Worm (Caenorhabditis elegans): ENCODE results near the gene ptr-4.
A peak's percentile ranks its signal among the peaks of the same experiment; 100 is the strongest.

Gene ptr-4

ce11 chrX:6065936-6066452 lies at the start of gene ptr-4:
TSS of gene ptr-4 (minus strand) at chrX:6065986.
- TF ChIP-seq dao-5 (tag; optimal IDR thresholded peaks at IDR 0.05) (no peak), him-1 (tag; optimal IDR thresholded peaks at IDR 0.05) (no peak), W03F9.2 (tag; optimal IDR thresholded peaks at IDR 0.05) (no peak)

ce11 chrX:6115502-6115901 lies 49.7 kb upstream of the ptr-4 start, which contains the start of gene C15H9.3:
TSS of gene C15H9.3 (plus strand) at chrX:6115802.
- TF ChIP-seq W03F9.2 (tag; optimal IDR thresholded peaks at IDR 0.05) = no peak
- TF ChIP-seq him-1 (tag; optimal IDR thresholded peaks at IDR 0.05) = no peak
- TF ChIP-seq dao-5 (tag; optimal IDR thresholded peaks at IDR 0.05) = no peak

DNA sequence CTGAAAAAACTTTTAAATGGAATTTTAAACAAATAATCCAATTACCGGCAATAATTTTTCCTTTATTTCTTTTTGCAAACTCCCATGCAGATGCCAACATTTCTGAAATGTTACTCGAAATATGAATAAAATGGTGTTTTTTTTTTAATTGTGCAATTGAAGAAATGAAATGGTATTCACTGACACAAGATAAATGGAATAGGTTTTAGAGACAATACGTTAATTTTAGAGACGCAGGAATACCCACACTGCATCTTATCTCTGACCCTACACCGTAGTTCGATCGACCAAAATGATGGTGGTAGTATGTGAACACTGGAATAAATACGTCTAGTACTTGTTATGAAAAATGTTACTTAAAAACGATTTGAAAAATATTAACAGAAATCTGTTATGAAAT lies 47.0 kb upstream of the ptr-4 start, which contains the start of gene prx-3:
prx-3 (minus strand) TSS at position 101 of the 400 bp plus-strand sequence.
- TF ChIP-seq W03F9.2 (tag; optimal IDR thresholded peaks at IDR 0.05) = no peak
- TF ChIP-seq him-1 (tag; optimal IDR thresholded peaks at IDR 0.05) = no peak
- no peak for TF ChIP-seq dao-5 (tag; optimal IDR thresholded peaks at IDR 0.05)

- no peak for TF ChIP-seq dao-5 (tag; optimal IDR thresholded peaks at IDR 0.05)
- TF ChIP-seq him-1 (tag; optimal IDR thresholded peaks at IDR 0.05) = no peak
- no peak for TF ChIP-seq W03F9.2 (tag; optimal IDR thresholded peaks at IDR 0.05)
Observed at ce11 chrX:6109288-6109770, 43.5 kb upstream of the ptr-4 start, which contains the start of gene kynu-1. TSS of gene kynu-1 (minus strand) at chrX:6109338.

DNA sequence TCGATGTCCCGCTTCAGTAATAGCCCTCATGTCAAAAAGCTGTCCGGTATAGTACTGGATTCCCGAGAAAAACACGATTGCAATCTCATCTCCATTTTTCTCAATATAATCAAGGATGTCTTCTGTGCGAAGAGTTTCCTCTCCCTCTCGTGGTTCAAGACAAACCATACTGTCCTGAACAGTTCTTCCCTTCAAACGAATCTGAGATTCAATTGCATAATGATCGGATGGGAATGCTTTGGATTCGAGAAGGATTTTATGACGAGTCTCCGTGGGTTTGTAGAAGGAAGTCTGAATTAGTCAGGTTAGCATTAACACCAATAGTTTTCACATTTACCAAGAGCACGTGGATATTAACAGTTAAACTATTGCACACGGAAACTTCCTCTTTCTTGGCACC lies 42.2 kb upstream of the ptr-4 start:
- TF ChIP-seq him-1 (tag; optimal IDR thresholded peaks at IDR 0.05) (no peak), dao-5 (tag; optimal IDR thresholded peaks at IDR 0.05) (no peak), W03F9.2 (tag; optimal IDR thresholded peaks at IDR 0.05) (no peak)

DNA sequence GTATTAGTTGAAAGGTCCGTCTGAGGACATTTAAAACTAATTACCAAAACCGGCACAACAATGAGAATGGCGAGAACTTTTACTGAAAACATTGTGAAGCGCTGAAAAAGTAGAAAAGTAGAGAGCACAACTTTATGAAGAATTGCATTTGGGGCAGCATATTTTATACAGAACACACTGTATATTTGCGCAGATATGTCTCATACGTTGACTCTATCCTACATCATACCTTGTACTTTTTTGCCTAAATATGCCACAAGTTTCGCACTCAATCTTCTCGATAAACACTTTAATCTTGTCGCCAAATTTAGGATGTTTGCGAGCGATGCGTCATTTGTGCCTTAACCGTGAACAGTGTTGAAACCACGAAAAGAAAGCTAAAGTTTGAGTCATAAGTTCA lies 37.5 kb upstream of the ptr-4 start, which contains the start of gene C15H9.11:
C15H9.11 (minus strand) TSS at position 101 of the 400 bp plus-strand sequence.
- TF ChIP-seq W03F9.2 (tag; optimal IDR thresholded peaks at IDR 0.05) = no peak
- TF ChIP-seq dao-5 (tag; optimal IDR thresholded peaks at IDR 0.05) = no peak
- no peak for TF ChIP-seq him-1 (tag; optimal IDR thresholded peaks at IDR 0.05)

DNA sequence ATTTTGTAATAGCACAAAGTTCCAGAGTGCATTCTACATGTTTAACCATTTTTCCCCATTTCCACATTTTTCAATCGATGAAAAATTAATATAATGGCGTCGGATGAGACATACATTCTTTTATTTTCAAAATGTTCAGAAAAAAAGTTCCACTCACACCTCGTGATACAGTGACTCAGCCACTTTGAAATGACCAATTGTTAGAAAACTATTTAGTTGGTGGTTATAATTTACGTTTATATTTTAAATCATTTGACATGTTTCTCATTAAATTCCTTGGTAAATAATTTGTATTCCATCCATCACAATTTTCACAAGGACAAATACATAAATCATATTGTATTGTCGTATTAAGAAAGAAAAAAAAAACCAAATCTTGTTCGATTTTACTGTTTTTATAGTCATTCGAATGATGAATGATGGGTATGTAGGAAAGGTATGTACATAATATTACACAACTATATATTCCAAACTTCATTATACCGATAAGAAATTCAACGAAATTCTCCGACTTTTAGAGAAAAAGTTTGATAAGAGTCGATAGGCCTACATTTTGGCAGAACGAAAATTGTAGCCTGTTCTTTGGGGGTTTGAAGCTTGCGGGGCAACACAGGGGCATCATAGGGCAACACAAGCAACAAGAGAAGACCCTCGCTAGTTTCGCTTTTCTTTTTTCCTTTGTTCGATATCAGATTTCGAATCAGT lies 34.8 kb upstream of the ptr-4 start:
- TF ChIP-seq him-1 (tag; optimal IDR thresholded peaks at IDR 0.05) (no peak), dao-5 (tag; optimal IDR thresholded peaks at IDR 0.05) (no peak)

DNA sequence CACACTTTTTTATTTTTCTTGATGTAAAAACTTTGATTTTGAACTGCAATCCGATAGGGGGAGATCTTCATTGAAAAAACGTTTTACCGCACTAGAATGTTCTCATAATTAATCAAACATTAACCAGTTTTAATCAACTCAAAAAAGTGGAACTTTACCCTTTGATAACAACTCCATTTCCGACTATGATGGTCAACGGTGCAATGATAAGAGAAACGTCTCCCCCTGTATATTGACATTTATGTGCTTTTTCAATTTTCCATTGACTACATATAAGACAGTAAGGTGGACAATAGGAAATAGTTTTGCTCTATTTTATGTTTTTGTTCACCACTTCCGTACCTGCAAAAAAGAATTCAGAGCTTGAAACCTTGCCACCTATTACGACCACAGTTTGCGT lies 32.6 kb upstream of the ptr-4 start:
- TF ChIP-seq dao-5 (tag; optimal IDR thresholded peaks at IDR 0.05) (no peak), him-1 (tag; optimal IDR thresholded peaks at IDR 0.05) (no peak), W03F9.2 (tag; optimal IDR thresholded peaks at IDR 0.05) (no peak)

DNA sequence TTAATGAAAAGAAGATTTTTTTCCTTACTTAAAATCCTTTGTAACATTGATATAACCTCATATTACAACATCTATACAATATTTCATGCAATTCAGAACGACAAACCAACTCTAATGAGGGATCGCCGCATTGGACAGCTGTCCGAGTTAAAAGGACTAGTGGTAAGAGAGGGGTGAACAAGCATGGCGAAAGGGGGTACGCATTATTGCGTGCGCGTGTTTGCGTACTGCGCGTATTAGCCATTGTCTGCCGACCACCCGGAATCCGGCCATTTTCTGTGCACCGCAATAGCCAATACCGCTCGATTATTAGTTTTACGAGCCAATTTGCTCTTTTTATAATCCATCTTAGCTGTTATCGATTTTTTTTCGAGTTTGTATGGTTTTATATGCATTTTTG lies 31.8 kb upstream of the ptr-4 start, which contains the start of gene C15H9.4:
C15H9.4 (plus strand) TSS at position 93 of the 400 bp plus-strand sequence.
- TF ChIP-seq him-1 (tag; optimal IDR thresholded peaks at IDR 0.05) = no peak
- TF ChIP-seq W03F9.2 (tag; optimal IDR thresholded peaks at IDR 0.05) = no peak
- TF ChIP-seq dao-5 (tag; optimal IDR thresholded peaks at IDR 0.05) = no peak

DNA sequence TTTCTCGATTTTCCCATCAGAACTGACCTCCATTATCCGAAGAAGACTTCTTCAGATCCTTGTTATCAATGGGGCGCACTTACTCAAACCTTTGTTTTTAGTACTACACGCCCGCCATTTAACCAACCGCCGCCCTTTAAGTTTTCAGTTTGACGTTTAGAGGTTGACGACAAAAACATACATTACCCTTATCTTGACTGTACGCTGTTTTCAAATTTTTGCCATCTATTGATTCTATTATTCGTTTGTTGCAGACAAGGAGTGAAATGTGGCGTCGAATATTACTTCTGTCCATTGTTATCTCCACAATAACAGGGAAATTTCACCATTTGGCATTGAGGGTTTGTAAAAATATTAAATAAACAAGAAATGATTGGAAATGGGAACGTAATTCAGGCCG lies 27.3 kb upstream of the ptr-4 start, which contains the start of gene C15H9.5:
C15H9.5 (plus strand) TSS at position 255 of the 400 bp plus-strand sequence.
- no peak for TF ChIP-seq W03F9.2 (tag; optimal IDR thresholded peaks at IDR 0.05)
- TF ChIP-seq dao-5 (tag; optimal IDR thresholded peaks at IDR 0.05) = no peak
- TF ChIP-seq him-1 (tag; optimal IDR thresholded peaks at IDR 0.05) = no peak

DNA sequence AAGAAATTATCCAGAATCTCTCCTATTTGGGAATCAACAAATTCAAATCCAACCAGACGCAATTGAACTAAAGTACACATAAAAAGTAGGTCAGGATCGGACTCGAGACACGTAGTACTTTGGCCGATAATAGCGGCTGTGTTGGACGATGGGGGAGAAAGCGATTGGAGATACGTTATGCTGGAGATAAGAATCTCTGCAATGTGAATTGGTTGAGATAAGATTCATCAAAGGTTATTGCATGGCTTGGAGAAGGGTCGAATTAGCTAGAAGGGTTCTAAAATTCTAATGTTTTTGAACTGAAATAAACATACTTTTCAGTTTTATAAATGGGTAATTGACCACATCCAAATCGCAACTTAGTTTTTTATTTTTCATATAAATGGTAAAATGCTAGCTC lies 26.7 kb upstream of the ptr-4 start:
- TF ChIP-seq dao-5 (tag; optimal IDR thresholded peaks at IDR 0.05) (no peak), him-1 (tag; optimal IDR thresholded peaks at IDR 0.05) (no peak), W03F9.2 (tag; optimal IDR thresholded peaks at IDR 0.05) (no peak)

ce11 chrX:6091967-6092366 lies 26.2 kb upstream of the ptr-4 start, which contains the start of gene hsp-3:
TSS of gene hsp-3 (minus strand) at chrX:6092124.
- TF ChIP-seq him-1 (tag; optimal IDR thresholded peaks at IDR 0.05) = peak; percentile 82
- TF ChIP-seq W03F9.2 (tag; optimal IDR thresholded peaks at IDR 0.05) = peak; percentile 31
- peak; percentile 16 for TF ChIP-seq dao-5 (tag; optimal IDR thresholded peaks at IDR 0.05)

ce11 chrX:6090779-6091178 lies 25.0 kb upstream of the ptr-4 start:
- no peak for TF ChIP-seq him-1 (tag; optimal IDR thresholded peaks at IDR 0.05)
- TF ChIP-seq W03F9.2 (tag; optimal IDR thresholded peaks at IDR 0.05) = no peak
- no peak for TF ChIP-seq dao-5 (tag; optimal IDR thresholded peaks at IDR 0.05)

DNA sequence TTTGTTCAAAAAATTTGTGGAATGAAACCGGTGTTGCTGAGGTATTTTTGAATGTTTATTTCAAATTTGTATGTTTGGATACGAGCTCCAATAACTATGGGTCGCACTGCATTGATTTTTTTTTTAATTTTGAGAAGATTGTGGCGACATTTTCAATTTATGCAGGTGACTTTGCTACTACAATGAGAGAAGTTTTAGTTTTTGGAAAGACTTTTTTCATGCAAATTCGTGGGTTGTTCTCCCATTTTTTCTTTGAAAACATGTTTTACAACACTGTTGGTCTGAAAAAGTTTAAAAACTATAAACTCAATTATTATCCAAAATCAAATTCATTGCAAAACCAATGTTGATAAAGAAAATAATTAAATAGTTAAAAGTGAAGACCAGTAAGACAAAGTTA lies 22.9 kb upstream of the ptr-4 start:
- TF ChIP-seq W03F9.2 (tag; optimal IDR thresholded peaks at IDR 0.05) = no peak
- TF ChIP-seq dao-5 (tag; optimal IDR thresholded peaks at IDR 0.05) = no peak
- no peak for TF ChIP-seq him-1 (tag; optimal IDR thresholded peaks at IDR 0.05)

Measured in whole organism, L4/young adult.